Fruit fly (Drosophila melanogaster) Kc167 (cell line): Measurements from ENCODE around the gene CG14391.

Source experiments
- Myc ChIP-seq: fragments of >200 bp; optimal IDR thresholded peaks from 2 replicates; lab custom pipeline; 2017; ENCODE audit warnings: missing external identifiers
- h ChIP-seq: fragments of >200 bp; optimal IDR thresholded peaks from 3 replicates; lab custom pipeline; 2018; ENCODE audit warnings: missing external identifiers
- psq ChIP-seq: fragments of >200 bp; optimal IDR thresholded peaks from 2 replicates; lab custom pipeline; 2017; ENCODE audit warnings: missing external identifiers

dm6 chr3R:12717588-12718535, 23.2 kb upstream of the CG14391 start:
- TF ChIP-seq psq (lab: Kevin White, UChicago): no peak
- TF ChIP-seq h (lab: Kevin White, UChicago): no peak
- TF ChIP-seq Myc: no peak
